Worm (Caenorhabditis elegans) whole organism, young adult: Measurements from ENCODE around the gene F49C12.11.
A peak's percentile ranks its signal among the peaks of the same experiment; 100 is the strongest.
"Not testable (repeated sequence)": the region's sequence is repeated elsewhere in the genome, so short reads cannot be mapped to it uniquely, and the experiment has no call there.

Source experiments
- F55B11.4 ChIP-seq: sonication (generic microtip); optimal IDR thresholded peaks from 2 replicates; lab custom pipeline; 2016; ENCODE audit warnings: missing compliant biosample characterization, missing genetic modification characterization, borderline replicate concordance; ENCODE audit not compliant: insufficient read depth
- F57C9.4 ChIP-seq: sonication (generic microtip); optimal IDR thresholded peaks from 2 replicates; lab custom pipeline; 2017; ENCODE audit warnings: mild to moderate bottlenecking, missing genetic modification characterization, missing compliant biosample characterization
- K11D2.4 ChIP-seq: fragments of 200-800 bp; sonication (Bioruptor generic); IDR thresholded peaks from 2 replicates; pipeline ENCODE4 v1.3.6; 2022; ENCODE audit warnings: missing genetic modification reagents, missing genetic modification characterization, missing compliant biosample characterization
- T26A5.8 ChIP-seq: sonication (generic microtip); optimal IDR thresholded peaks from 2 replicates; lab custom pipeline; 2016; ENCODE audit warnings: missing genetic modification characterization, missing compliant biosample characterization
- Y53F4B.3 ChIP-seq: fragments of 200-800 bp; sonication (Bioruptor generic); IDR thresholded peaks from 2 replicates; pipeline ENCODE4 v1.3.6; 2022; ENCODE audit warnings: missing genetic modification reagents, missing genetic modification characterization, missing compliant biosample characterization
- Y53G8AR.9 ChIP-seq: fragments of 200-800 bp; sonication (Bioruptor generic); conservative IDR thresholded peaks from 2 replicates; pipeline ENCODE4 v1.3.6; 2022; ENCODE audit warnings: missing genetic modification reagents, missing genetic modification characterization, missing compliant biosample characterization
- Y56A3A.18 ChIP-seq: fragments of 200-800 bp; sonication (Bioruptor generic); IDR thresholded peaks from 2 replicates; pipeline ENCODE4 v1.3.6; 2022; ENCODE audit warnings: missing genetic modification reagents, missing genetic modification characterization, missing compliant biosample characterization
- Y67H2A.10 ChIP-seq: fragments of 200-800 bp; sonication (Bioruptor generic); conservative IDR thresholded peaks from 2 replicates; pipeline ENCODE4 v1.3.6; 2022; ENCODE audit warnings: missing genetic modification reagents, missing genetic modification characterization, missing compliant biosample characterization
- Y79H2A.3 ChIP-seq: fragments of 200-800 bp; sonication (Bioruptor generic); conservative IDR thresholded peaks from 2 replicates; pipeline ENCODE4 v1.3.6; 2022; ENCODE audit warnings: missing genetic modification reagents, missing genetic modification characterization, missing compliant biosample characterization
- Y95B8A.8 ChIP-seq: fragments of 200-800 bp; sonication (Bioruptor generic); IDR thresholded peaks from 2 replicates; pipeline ENCODE4 v1.3.6; 2022; ENCODE audit warnings: missing genetic modification reagents, missing genetic modification characterization, missing compliant biosample characterization
- ZK185.1 ChIP-seq: sonication (generic microtip); optimal IDR thresholded peaks from 2 replicates; lab custom pipeline; 2016; ENCODE audit warnings: mild to moderate bottlenecking, missing genetic modification characterization, missing compliant biosample characterization; ENCODE audit not compliant: poor library complexity, severe bottlenecking
- aptf-3 ChIP-seq: fragments of 200-800 bp; sonication (Bioruptor generic); IDR thresholded peaks from 2 replicates; pipeline ENCODE4 v1.3.6; 2022; ENCODE audit warnings: missing genetic modification characterization, missing compliant biosample characterization
- athp-1 ChIP-seq: sonication (generic microtip); optimal IDR thresholded peaks from 2 replicates; lab custom pipeline; 2017; ENCODE audit warnings: mild to moderate bottlenecking, missing genetic modification characterization, missing compliant biosample characterization
- ccch-3 ChIP-seq: fragments of 200-800 bp; sonication (Bioruptor generic); optimal IDR thresholded peaks from 2 replicates; lab custom pipeline; 2018; ENCODE audit warnings: mild to moderate bottlenecking, missing genetic modification characterization, missing compliant biosample characterization
- cebp-2 ChIP-seq: fragments of 200-800 bp; sonication (Bioruptor generic); IDR thresholded peaks from 2 replicates; pipeline ENCODE4 v1.3.6; 2022; ENCODE audit warnings: missing genetic modification characterization, missing compliant biosample characterization
- ceh-27 ChIP-seq: fragments of 200-800 bp; sonication (Bioruptor generic); optimal IDR thresholded peaks from 2 replicates; lab custom pipeline; 2018; ENCODE audit warnings: mild to moderate bottlenecking, missing genetic modification characterization, moderate library complexity, missing compliant biosample characterization
- die-1 ChIP-seq: sonication (generic microtip); optimal IDR thresholded peaks from 2 replicates; lab custom pipeline; 2016; ENCODE audit warnings: missing genotype, mild to moderate bottlenecking, missing genetic modification characterization, missing compliant biosample characterization
- egl-18 ChIP-seq: fragments of 200-800 bp; sonication (Bioruptor generic); IDR thresholded peaks from 2 replicates; pipeline ENCODE4 v1.3.6; 2022; ENCODE audit warnings: missing genetic modification reagents, missing genetic modification characterization, missing compliant biosample characterization
- egl-44 ChIP-seq: fragments of 200-800 bp; sonication (Bioruptor generic); IDR thresholded peaks from 2 replicates; pipeline ENCODE4 v1.3.6; 2022; ENCODE audit warnings: missing genetic modification reagents, missing genetic modification characterization, missing compliant biosample characterization
- hlh-26 ChIP-seq: fragments of 200-800 bp; sonication (Bioruptor generic); conservative IDR thresholded peaks from 2 replicates; pipeline ENCODE4 v1.3.6; 2022; ENCODE audit warnings: missing genetic modification reagents, missing genetic modification characterization, missing compliant biosample characterization
- hmg-20 ChIP-seq: fragments of 200-800 bp; sonication (Bioruptor generic); IDR thresholded peaks from 2 replicates; pipeline ENCODE4 v1.3.6; 2022; ENCODE audit warnings: missing genetic modification reagents, missing genetic modification characterization, missing compliant biosample characterization
- hsf-1 ChIP-seq: fragments of 200-800 bp; sonication (Bioruptor generic); IDR thresholded peaks from 2 replicates; pipeline ENCODE4 v1.3.6; 2022; ENCODE audit warnings: missing genetic modification reagents, missing genetic modification characterization, missing compliant biosample characterization
- let-526 ChIP-seq: fragments of 200-800 bp; sonication (Bioruptor generic); IDR thresholded peaks from 2 replicates; pipeline ENCODE4 v1.3.6; 2022; ENCODE audit warnings: missing genetic modification reagents, missing genetic modification characterization, missing compliant biosample characterization
- lin-35 ChIP-seq, 3 experiments: fragments of 150-350 bp in 2 of 3; sonication (generic microtip) in 1 of 3; optimal IDR thresholded peaks; 2 replicates each; lab custom pipeline; 2014 to 2018; ENCODE audit warnings: missing biosample characterization in 3 of 3, missing genetic modification characterization in 3 of 3, missing genetic modification reagents in 3 of 3
- lsy-27 ChIP-seq: sonication (generic microtip); optimal IDR thresholded peaks from 2 replicates; lab custom pipeline; 2017; ENCODE audit warnings: missing genetic modification characterization, mild to moderate bottlenecking, missing compliant biosample characterization, antibody characterized with exemption, missing genotype, borderline replicate concordance; ENCODE audit not compliant: insufficient read depth
- madf-10 ChIP-seq: sonication (generic microtip); optimal IDR thresholded peaks from 2 replicates; lab custom pipeline; 2016; ENCODE audit warnings: mild to moderate bottlenecking, missing genetic modification characterization, missing compliant biosample characterization
- mcd-1 ChIP-seq: fragments of 200-800 bp; sonication (Bioruptor generic); IDR thresholded peaks from 2 replicates; pipeline ENCODE4 v1.3.6; 2022; ENCODE audit warnings: missing genetic modification reagents, missing genetic modification characterization, missing compliant biosample characterization
- mel-28 ChIP-seq: sonication (generic microtip); optimal IDR thresholded peaks from 2 replicates; lab custom pipeline; 2016; ENCODE audit warnings: borderline replicate concordance, mild to moderate bottlenecking, missing genetic modification characterization, missing compliant biosample characterization
- nfyb-1 ChIP-seq: fragments of 200-800 bp; sonication (Bioruptor generic); IDR thresholded peaks from 2 replicates; pipeline ENCODE4 v1.3.6; 2022; ENCODE audit warnings: missing genetic modification reagents, missing genetic modification characterization, missing compliant biosample characterization
- nhr-27 ChIP-seq: fragments of 200-800 bp; sonication (Bioruptor generic); optimal IDR thresholded peaks from 2 replicates; lab custom pipeline; 2018; ENCODE audit warnings: mild to moderate bottlenecking, missing genetic modification characterization, moderate library complexity, missing compliant biosample characterization
- rec-8 ChIP-seq, 2 experiments: sonication (generic microtip); optimal IDR thresholded peaks; 2 replicates each; lab custom pipeline; 2016; ENCODE audit warnings: mild to moderate bottlenecking in 2 of 2, missing genetic modification characterization in 2 of 2, missing genetic modification reagents in 2 of 2, missing genotype in 2 of 2, missing biosample characterization in 1 of 2, missing compliant biosample characterization in 1 of 2, moderate library complexity in 1 of 2
- rpc-1 ChIP-seq, 2 experiments: fragments of 150-350 bp in 1 of 2; sonication (generic microtip) in 1 of 2; optimal IDR thresholded peaks; 2 replicates each; lab custom pipeline; 2014 to 2018; ENCODE audit warnings: missing biosample characterization in 1 of 2, missing genetic modification characterization in 1 of 2, missing genetic modification reagents in 1 of 2, missing genotype in 1 of 2
- sdz-38 ChIP-seq: sonication (generic microtip); optimal IDR thresholded peaks from 2 replicates; lab custom pipeline; 2016; ENCODE audit warnings: missing genotype, missing genetic modification characterization, missing compliant biosample characterization
- snpc-3.4 ChIP-seq: sonication (generic microtip); optimal IDR thresholded peaks from 2 replicates; lab custom pipeline; 2017; ENCODE audit warnings: missing genetic modification characterization, mild to moderate bottlenecking, missing compliant biosample characterization, antibody characterized with exemption, moderate library complexity, missing genotype, missing genetic modification reagents
- unc-130 ChIP-seq: sonication (generic microtip); optimal IDR thresholded peaks from 2 replicates; lab custom pipeline; 2016; ENCODE audit warnings: missing genetic modification reagents, missing genetic modification characterization, missing compliant biosample characterization
- ztf-6 ChIP-seq: fragments of 200-800 bp; sonication (Bioruptor generic); IDR thresholded peaks from 2 replicates; pipeline ENCODE4 v1.3.6; 2022; ENCODE audit warnings: missing genetic modification reagents, missing genetic modification characterization, missing compliant biosample characterization

Gene F49C12.11

DNA sequence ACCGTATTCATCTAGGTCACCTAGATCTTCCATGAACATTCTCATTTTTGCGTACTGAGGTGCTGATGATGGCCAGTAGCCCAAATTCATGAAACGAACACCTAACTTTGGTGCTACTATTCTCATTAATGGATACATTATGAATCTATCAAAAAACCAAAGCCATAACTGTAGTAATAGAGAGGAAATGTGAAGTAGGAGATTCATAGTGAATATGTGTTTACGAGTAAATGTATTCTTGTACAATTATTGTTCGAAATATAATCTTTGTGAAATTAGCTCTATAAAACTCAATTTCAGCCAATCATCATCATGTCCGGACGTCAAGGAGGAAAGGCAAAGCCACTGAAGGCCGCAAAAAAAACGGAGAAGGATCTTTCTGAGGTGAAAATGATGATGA lies at the start of gene F49C12.11, which contains the start of gene nemt-1:
Gene F49C12.11, plus strand, starts transcription at position 301 of the 400 bp plus-strand sequence.
Gene nemt-1, minus strand, starts transcription at position 360 of the 400 bp plus-strand sequence.
- TF ChIP-seq rec-8 (tag; optimal IDR thresholded peaks at IDR 0.05; lab: Kevin White, UChicago) (no peak), lin-35 (GFP tag; optimal IDR thresholded peaks at IDR 0.05; lab: Kevin White, UChicago) (peak in 1 of 3 experiments; percentile 22)

DNA sequence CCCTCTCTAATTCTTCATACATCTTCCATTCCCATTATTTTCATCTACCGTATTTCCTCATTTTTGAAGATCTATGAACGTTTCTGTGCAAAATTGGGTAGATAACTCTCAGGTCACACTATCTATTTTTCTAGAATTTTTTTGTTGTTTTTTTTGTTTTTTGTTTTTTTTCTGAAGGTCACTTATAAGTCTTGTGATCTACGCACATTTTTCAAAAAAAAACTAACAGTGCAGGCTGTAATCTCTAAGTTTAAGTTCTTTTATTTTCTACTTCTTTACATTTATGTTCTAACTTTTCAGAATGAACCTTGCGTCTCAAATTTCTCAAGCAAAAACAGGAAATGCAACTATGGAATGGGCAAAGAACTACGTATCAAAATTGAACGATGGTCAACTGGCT lies 49.4 kb upstream of the F49C12.11 start, which contains the start of gene flh-3:
Gene flh-3, plus strand, starts transcription at position 301 of the 400 bp plus-strand sequence.
- no peak for TF ChIP-seq ccch-3 (GFP tag; lab: Kevin White, UChicago)
- no peak for TF ChIP-seq Y53F4B.3 (GFP tag; lab: Robert Waterston, UW)
- no peak for TF ChIP-seq sdz-38 (tag; lab: Kevin White, UChicago)
- TF ChIP-seq rec-8 (tag; optimal IDR thresholded peaks at IDR 0.05; lab: Kevin White, UChicago): no peak
- no peak for TF ChIP-seq snpc-3.4 (tag; lab: Kevin White, UChicago)
- TF ChIP-seq let-526 (GFP tag; lab: Robert Waterston, UW): no peak
- no peak for TF ChIP-seq unc-130
- no peak for TF ChIP-seq F55B11.4
- TF ChIP-seq lin-35 (GFP tag; optimal IDR thresholded peaks at IDR 0.05; lab: Kevin White, UChicago): no peak
- TF ChIP-seq Y56A3A.18 (GFP tag; lab: Robert Waterston, UW): no peak
- no peak for TF ChIP-seq hsf-1

DNA sequence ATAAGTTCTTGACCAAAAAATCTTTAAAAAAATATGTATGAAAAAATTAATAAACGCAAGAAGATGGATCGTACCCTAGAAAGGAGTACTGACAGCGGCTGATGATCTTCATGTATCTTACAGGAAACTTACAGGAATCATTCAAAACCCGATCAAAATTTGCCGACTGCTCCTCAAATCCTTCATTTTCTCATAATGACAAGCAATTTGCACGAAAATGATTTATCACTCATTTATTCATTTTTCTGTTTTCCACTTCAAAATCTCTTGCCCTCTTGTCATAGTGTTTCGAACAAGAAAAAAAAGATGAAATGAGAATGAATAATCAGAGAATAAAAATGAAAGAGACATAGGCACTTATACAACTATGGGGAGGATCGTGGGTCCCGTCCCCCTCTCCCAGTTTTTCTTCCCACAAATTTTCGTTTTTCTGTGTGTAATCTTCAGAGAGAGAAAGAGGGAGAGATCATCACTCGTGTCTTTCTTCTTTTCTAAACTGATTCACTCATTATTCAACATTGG lies 45.1 kb upstream of the F49C12.11 start, which contains the start of gene nmy-3:
Gene nmy-3, plus strand, starts transcription at position 472 of the 522 bp plus-strand sequence.
- no peak for TF ChIP-seq K11D2.4
- no peak for TF ChIP-seq ZK185.1
- TF ChIP-seq die-1 (tag; lab: Kevin White, UChicago): no peak
- no peak for TF ChIP-seq T26A5.8 (tag; lab: Kevin White, UChicago)
- no peak for TF ChIP-seq F57C9.4 (tag; lab: Kevin White, UChicago)
- TF ChIP-seq, all 124 proteins: peak for 0

DNA sequence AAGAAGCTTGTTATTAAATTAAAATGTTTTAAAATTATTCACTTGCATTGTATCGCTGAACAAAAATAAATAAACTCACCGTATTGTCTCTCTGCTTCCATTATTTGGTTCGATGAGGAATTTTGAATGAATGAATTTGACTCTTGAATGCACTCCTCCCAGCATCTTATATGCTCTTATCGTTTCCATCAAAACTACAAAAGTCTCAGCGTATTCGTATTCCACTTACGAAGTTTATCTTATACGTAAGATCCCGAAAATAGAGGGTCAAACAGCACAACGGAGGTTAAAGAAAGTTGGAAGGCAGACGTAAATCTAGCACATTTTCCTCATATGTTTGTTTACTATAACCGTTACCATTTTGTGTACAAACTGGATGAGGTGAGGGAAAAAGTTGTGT lies 32.9 kb upstream of the F49C12.11 start, which contains the start of gene nhr-267:
Gene nhr-267, minus strand, starts transcription at position 101 of the 400 bp plus-strand sequence.
- not testable (repeated sequence) for TF ChIP-seq mcd-1; Y67H2A.10; hlh-26 (GFP tag; lab: Robert Waterston, UW)

DNA sequence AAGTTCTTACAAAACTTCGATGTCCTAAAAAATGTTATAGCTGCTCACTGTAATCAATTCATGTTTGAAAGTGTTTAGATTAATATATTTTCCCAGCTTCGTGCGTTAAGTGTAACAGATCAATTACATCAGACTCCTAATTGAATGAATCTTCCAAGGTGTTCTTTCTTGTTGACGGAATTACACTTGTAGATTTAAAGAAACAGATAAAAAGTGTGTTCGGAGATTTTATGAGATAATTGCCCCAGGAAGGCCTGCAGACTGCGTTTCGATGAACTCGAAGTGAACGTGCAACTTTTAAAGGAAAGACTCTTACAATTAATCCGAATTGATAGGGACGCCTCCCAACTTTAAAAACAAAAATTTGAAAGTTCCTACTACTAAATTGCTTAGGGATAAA lies 29.5 kb upstream of the F49C12.11 start:
- no peak for TF ChIP-seq egl-18 (GFP tag; lab: Robert Waterston, UW)
- no peak for TF ChIP-seq nfyb-1

DNA sequence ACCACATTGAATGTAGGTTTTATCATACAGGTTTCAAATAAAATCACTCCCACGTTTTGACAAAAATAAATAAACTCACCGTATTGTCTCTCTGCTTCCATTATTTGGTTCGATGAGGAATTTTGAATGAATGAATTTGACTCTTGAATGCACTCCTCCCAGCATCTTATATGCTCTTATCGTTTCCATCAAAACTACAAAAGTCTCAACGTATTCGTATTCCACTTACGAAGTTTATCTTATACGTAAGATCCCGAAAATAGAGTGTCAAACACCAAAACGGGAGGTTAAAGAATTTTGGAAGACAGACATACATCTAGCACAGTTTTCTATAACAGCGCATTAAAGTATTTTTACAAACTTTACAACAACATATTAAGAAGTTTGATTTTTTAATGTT lies 25.4 kb upstream of the F49C12.11 start, which contains the start of gene nhr-264:
Gene nhr-264, minus strand, starts transcription at position 101 of the 400 bp plus-strand sequence.
- TF ChIP-seq nhr-27; ztf-6 (GFP tag; lab: Robert Waterston, UW); madf-10 (tag; lab: Kevin White, UChicago): not testable (repeated sequence)

DNA sequence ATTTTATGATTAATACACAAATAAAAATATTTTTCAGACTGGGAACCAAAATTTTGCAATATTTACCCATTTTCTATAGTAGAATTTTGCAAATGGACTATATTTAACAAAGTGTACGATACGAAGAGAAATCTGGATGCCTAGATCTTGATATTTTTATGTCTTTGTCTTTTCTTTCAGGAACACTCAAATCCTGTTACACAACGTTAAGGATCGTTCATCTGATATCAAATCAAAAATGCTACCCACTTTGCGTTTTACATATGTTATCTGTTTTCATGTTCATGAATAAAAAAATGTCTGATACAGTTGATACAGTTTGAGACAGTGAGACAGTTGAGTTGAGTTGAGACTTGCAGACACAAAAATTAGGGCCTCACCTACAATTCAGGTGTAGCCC lies 22.9 kb upstream of the F49C12.11 start, which contains the start of gene F49C12.1:
Gene F49C12.1, minus strand, starts transcription at position 70 of the 400 bp plus-strand sequence.
- TF ChIP-seq egl-44 (GFP tag; lab: Robert Waterston, UW) (no peak), Y95B8A.8 (GFP tag; lab: Robert Waterston, UW) (no peak), mcd-1 (no peak), Y53G8AR.9 (GFP tag; lab: Robert Waterston, UW) (no peak), rpc-1 (optimal IDR thresholded peaks at IDR 0.05; lab: Kevin White, UChicago) (no peak), rpc-1 (tag; optimal IDR thresholded peaks at IDR 0.05; lab: Kevin White, UChicago) (no peak), aptf-3 (GFP tag; lab: Robert Waterston, UW) (no peak), lsy-27 (no peak), athp-1 (tag; lab: Kevin White, UChicago) (no peak), Y56A3A.18 (GFP tag; lab: Robert Waterston, UW) (no peak), cebp-2 (GFP tag; lab: Robert Waterston, UW) (no peak), hmg-20 (no peak), ceh-27 (GFP tag; lab: Kevin White, UChicago) (no peak), F57C9.4 (tag; lab: Kevin White, UChicago) (no peak), mel-28 (tag; lab: Kevin White, UChicago) (no peak), Y79H2A.3 (no peak)
